Worm (Caenorhabditis elegans) whole organism, young adult: Measurements from ENCODE around the gene F55C12.2.

Source experiments
- B0035.1 ChIP-seq: sonication (generic microtip); optimal IDR thresholded peaks from 2 replicates; lab custom pipeline; 2016; ENCODE audit warnings: missing genetic modification characterization, mild to moderate bottlenecking, missing compliant biosample characterization, missing genotype, missing genetic modification reagents
- B0261.1 ChIP-seq: sonication (generic microtip); optimal IDR thresholded peaks from 2 replicates; lab custom pipeline; 2016; ENCODE audit warnings: mild to moderate bottlenecking, missing genetic modification characterization, moderate library complexity, missing compliant biosample characterization
- B0336.3 ChIP-seq: fragments of 200-800 bp; sonication (Bioruptor generic); IDR thresholded peaks from 2 replicates; pipeline ENCODE4 v1.3.6; 2022; ENCODE audit warnings: missing genetic modification characterization, missing compliant biosample characterization
- D2030.7 ChIP-seq: fragments of 200-800 bp; sonication (Bioruptor generic); IDR thresholded peaks from 2 replicates; pipeline ENCODE4 v1.3.6; 2022; ENCODE audit warnings: missing genetic modification reagents, missing genetic modification characterization, missing compliant biosample characterization
- F10E7.11 ChIP-seq: sonication (generic microtip); optimal IDR thresholded peaks from 2 replicates; lab custom pipeline; 2017; ENCODE audit warnings: mild to moderate bottlenecking, missing genetic modification characterization, moderate library complexity, missing compliant biosample characterization
- F22D6.2 ChIP-seq: sonication (generic microtip); optimal IDR thresholded peaks from 2 replicates; lab custom pipeline; 2016; ENCODE audit warnings: mild to moderate bottlenecking, missing genetic modification characterization, missing compliant biosample characterization
- F23B12.7 ChIP-seq: sonication (generic microtip); optimal IDR thresholded peaks from 2 replicates; lab custom pipeline; 2017; ENCODE audit warnings: missing genetic modification characterization, mild to moderate bottlenecking, missing compliant biosample characterization, antibody characterized with exemption, moderate library complexity; ENCODE audit not compliant: insufficient read depth
- F52B5.7 ChIP-seq: sonication (generic microtip); optimal IDR thresholded peaks from 2 replicates; lab custom pipeline; 2016; ENCODE audit warnings: mild to moderate bottlenecking, missing genetic modification characterization, missing compliant biosample characterization
- K12H6.12 ChIP-seq: fragments of 200-800 bp; sonication (Bioruptor generic); optimal IDR thresholded peaks from 2 replicates; lab custom pipeline; 2018; ENCODE audit warnings: mild to moderate bottlenecking, missing genetic modification characterization, missing compliant biosample characterization
- Y53G8AR.9 ChIP-seq: fragments of 200-800 bp; sonication (Bioruptor generic); conservative IDR thresholded peaks from 2 replicates; pipeline ENCODE4 v1.3.6; 2022; ENCODE audit warnings: missing genetic modification reagents, missing genetic modification characterization, missing compliant biosample characterization
- ama-1 ChIP-seq, 3 experiments: fragments of 150-350 bp in 1 of 3; sonication (generic microtip) in 2 of 3; optimal IDR thresholded peaks; 2 replicates each; lab custom pipeline; 2014 to 2018; ENCODE audit warnings: missing biosample characterization in 2 of 3, missing genetic modification characterization in 2 of 3, missing genetic modification reagents in 2 of 3
- athp-1 ChIP-seq: sonication (generic microtip); optimal IDR thresholded peaks from 2 replicates; lab custom pipeline; 2017; ENCODE audit warnings: mild to moderate bottlenecking, missing genetic modification characterization, missing compliant biosample characterization
- attf-3 ChIP-seq: fragments of 200-800 bp; sonication (Bioruptor generic); conservative IDR thresholded peaks from 2 replicates; pipeline ENCODE4 v1.3.6; 2022; ENCODE audit warnings: missing genetic modification reagents, missing genetic modification characterization, missing compliant biosample characterization
- cebp-1 ChIP-seq, 2 experiments: fragments of 200-800 bp in 1 of 2; sonication (Bioruptor generic) in 1 of 2; sonication (generic microtip) in 1 of 2; IDR thresholded peaks in 1 of 2; optimal IDR thresholded peaks in 1 of 2; 2 replicates each; pipeline versions ENCODE4 v1.3.6 to Lab custom; 2017 to 2022; ENCODE audit warnings: missing compliant biosample characterization in 2 of 2, missing genetic modification characterization in 2 of 2, mild to moderate bottlenecking in 1 of 2, missing genetic modification reagents in 1 of 2, moderate library complexity in 1 of 2
- ceh-100 ChIP-seq: fragments of 200-800 bp; sonication (Bioruptor generic); IDR thresholded peaks from 2 replicates; pipeline ENCODE4 v1.3.6; 2022; ENCODE audit warnings: missing genetic modification reagents, missing genetic modification characterization, missing compliant biosample characterization
- dox-1 ChIP-seq: fragments of 200-800 bp; sonication (Bioruptor generic); IDR thresholded peaks from 2 replicates; pipeline ENCODE4 v1.3.6; 2022; ENCODE audit warnings: missing genetic modification reagents, missing genetic modification characterization, missing compliant biosample characterization
- efl-1 ChIP-seq: fragments of 150-350 bp; optimal IDR thresholded peaks from 2 replicates; lab custom pipeline; 2014; ENCODE audit warnings: missing biosample characterization, missing genetic modification reagents, missing genetic modification characterization
- ets-4 ChIP-seq: fragments of 200-800 bp; sonication (Bioruptor generic); optimal IDR thresholded peaks from 2 replicates; lab custom pipeline; 2018; ENCODE audit warnings: mild to moderate bottlenecking, missing genetic modification characterization, missing compliant biosample characterization
- gei-17 ChIP-seq: fragments of 200-800 bp; sonication (Bioruptor generic); optimal IDR thresholded peaks from 2 replicates; lab custom pipeline; 2018; ENCODE audit warnings: mild to moderate bottlenecking, missing genetic modification characterization, missing compliant biosample characterization
- him-1 ChIP-seq: sonication (generic microtip); optimal IDR thresholded peaks from 2 replicates; lab custom pipeline; 2016; ENCODE audit warnings: missing genotype, missing genetic modification reagents, missing genetic modification characterization, missing compliant biosample characterization
- hsf-1 ChIP-seq: fragments of 200-800 bp; sonication (Bioruptor generic); IDR thresholded peaks from 2 replicates; pipeline ENCODE4 v1.3.6; 2022; ENCODE audit warnings: missing genetic modification reagents, missing genetic modification characterization, missing compliant biosample characterization
- lag-1 ChIP-seq: fragments of 200-800 bp; sonication (Bioruptor generic); IDR thresholded peaks from 2 replicates; pipeline ENCODE4 v1.3.6; 2022; ENCODE audit warnings: missing genetic modification reagents, missing genetic modification characterization, missing compliant biosample characterization
- lin-35 ChIP-seq, 3 experiments: fragments of 150-350 bp in 2 of 3; sonication (generic microtip) in 1 of 3; optimal IDR thresholded peaks; 2 replicates each; lab custom pipeline; 2014 to 2018; ENCODE audit warnings: missing biosample characterization in 3 of 3, missing genetic modification characterization in 3 of 3, missing genetic modification reagents in 3 of 3
- lsl-1 ChIP-seq: fragments of 200-800 bp; sonication (Bioruptor generic); optimal IDR thresholded peaks from 2 replicates; lab custom pipeline; 2018; ENCODE audit warnings: mild to moderate bottlenecking, missing genetic modification characterization, moderate library complexity, missing compliant biosample characterization
- madf-3 ChIP-seq: fragments of 200-800 bp; sonication (Bioruptor generic); IDR thresholded peaks from 2 replicates; pipeline ENCODE4 v1.3.6; 2022; ENCODE audit warnings: missing genetic modification reagents, missing genetic modification characterization, missing compliant biosample characterization
- madf-6 ChIP-seq: fragments of 200-800 bp; sonication (Bioruptor generic); IDR thresholded peaks from 2 replicates; pipeline ENCODE4 v1.3.6; 2022; ENCODE audit warnings: missing genetic modification reagents, missing genetic modification characterization, missing compliant biosample characterization
- mxl-1 ChIP-seq: sonication (generic microtip); optimal IDR thresholded peaks from 2 replicates; lab custom pipeline; 2016; ENCODE audit warnings: missing genetic modification characterization, missing compliant biosample characterization
- nfya-2 ChIP-seq: fragments of 200-800 bp; sonication (Bioruptor generic); IDR thresholded peaks from 2 replicates; pipeline ENCODE4 v1.3.6; 2022; ENCODE audit warnings: missing genetic modification reagents, missing genetic modification characterization, missing compliant biosample characterization
- nfyb-1 ChIP-seq: fragments of 200-800 bp; sonication (Bioruptor generic); IDR thresholded peaks from 2 replicates; pipeline ENCODE4 v1.3.6; 2022; ENCODE audit warnings: missing genetic modification reagents, missing genetic modification characterization, missing compliant biosample characterization
- nhr-120 ChIP-seq: fragments of 200-800 bp; sonication (Bioruptor generic); IDR thresholded peaks from 2 replicates; pipeline ENCODE4 v1.3.6; 2022; ENCODE audit warnings: missing genetic modification characterization, missing compliant biosample characterization
- nhr-80 ChIP-seq: sonication (generic microtip); optimal IDR thresholded peaks from 2 replicates; lab custom pipeline; 2016; ENCODE audit warnings: missing genetic modification characterization, missing compliant biosample characterization
- nhr-90 ChIP-seq: sonication (generic microtip); optimal IDR thresholded peaks from 2 replicates; lab custom pipeline; 2016; ENCODE audit warnings: missing genotype, mild to moderate bottlenecking, missing genetic modification characterization, missing compliant biosample characterization
- repo-1 ChIP-seq: sonication (generic microtip); optimal IDR thresholded peaks from 2 replicates; lab custom pipeline; 2017; ENCODE audit warnings: mild to moderate bottlenecking, missing genetic modification characterization, missing compliant biosample characterization
- snpc-3.4 ChIP-seq: sonication (generic microtip); optimal IDR thresholded peaks from 2 replicates; lab custom pipeline; 2017; ENCODE audit warnings: missing genetic modification characterization, mild to moderate bottlenecking, missing compliant biosample characterization, antibody characterized with exemption, moderate library complexity, missing genotype, missing genetic modification reagents
- snpc-4 ChIP-seq, 5 experiments: fragments of 150-350 bp in 1 of 5; sonication (generic microtip) in 4 of 5; optimal IDR thresholded peaks; 2 replicates each; lab custom pipeline; 2014 to 2018; ENCODE audit warnings: missing genetic modification characterization in 5 of 5, missing biosample characterization in 3 of 5, antibody characterized with exemption in 2 of 5, mild to moderate bottlenecking in 2 of 5, missing compliant biosample characterization in 2 of 5, missing genotype in 2 of 5, moderate library complexity in 2 of 5, missing genetic modification reagents in 1 of 5
- tbp1 ChIP-seq: fragments of 200-800 bp; sonication (Bioruptor generic); optimal IDR thresholded peaks from 2 replicates; lab custom pipeline; 2018; ENCODE audit warnings: mild to moderate bottlenecking, missing genetic modification characterization, missing compliant biosample characterization
- unc-130 ChIP-seq: sonication (generic microtip); optimal IDR thresholded peaks from 2 replicates; lab custom pipeline; 2016; ENCODE audit warnings: missing genetic modification reagents, missing genetic modification characterization, missing compliant biosample characterization
- xnd-1 ChIP-seq: sonication (generic microtip); optimal IDR thresholded peaks from 2 replicates; lab custom pipeline; 2016; ENCODE audit warnings: missing genotype, missing genetic modification reagents, missing genetic modification characterization, missing compliant biosample characterization
- zfh-2 ChIP-seq: fragments of 200-800 bp; sonication (Bioruptor generic); conservative IDR thresholded peaks from 2 replicates; pipeline ENCODE4 v1.3.6; 2022; ENCODE audit warnings: missing genetic modification reagents, missing genetic modification characterization, missing compliant biosample characterization

Gene F55C12.2

DNA sequence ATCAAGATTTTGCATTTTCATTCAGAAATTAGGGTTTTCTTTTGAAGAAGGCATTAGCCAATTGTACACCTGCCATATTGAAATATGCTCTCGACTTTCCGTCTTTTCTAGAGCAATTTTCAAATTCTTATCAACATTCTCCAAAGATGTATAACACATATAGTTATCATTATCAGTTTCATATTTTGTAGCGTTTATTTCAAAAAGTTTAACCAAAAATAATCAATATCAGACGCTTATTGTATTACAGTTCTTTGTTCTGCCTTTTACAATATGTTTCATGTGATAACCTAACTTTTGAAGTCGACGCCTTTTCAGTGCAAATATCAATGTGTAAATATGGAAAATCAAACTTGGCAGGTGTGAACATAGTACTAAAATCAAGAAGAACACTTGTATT, 37.3 kb downstream of the F55C12.2 start:
- TF ChIP-seq nhr-80 (tag; lab: Kevin White, UChicago) (peak; percentile 50), him-1 (no peak), lin-35 (GFP tag; optimal IDR thresholded peaks at IDR 0.05; lab: Kevin White, UChicago) (no peak), attf-3 (GFP tag; lab: Robert Waterston, UW) (no peak), athp-1 (tag; lab: Kevin White, UChicago) (no peak), tbp1 (no peak), F10E7.11 (tag; lab: Kevin White, UChicago) (no peak)

DNA sequence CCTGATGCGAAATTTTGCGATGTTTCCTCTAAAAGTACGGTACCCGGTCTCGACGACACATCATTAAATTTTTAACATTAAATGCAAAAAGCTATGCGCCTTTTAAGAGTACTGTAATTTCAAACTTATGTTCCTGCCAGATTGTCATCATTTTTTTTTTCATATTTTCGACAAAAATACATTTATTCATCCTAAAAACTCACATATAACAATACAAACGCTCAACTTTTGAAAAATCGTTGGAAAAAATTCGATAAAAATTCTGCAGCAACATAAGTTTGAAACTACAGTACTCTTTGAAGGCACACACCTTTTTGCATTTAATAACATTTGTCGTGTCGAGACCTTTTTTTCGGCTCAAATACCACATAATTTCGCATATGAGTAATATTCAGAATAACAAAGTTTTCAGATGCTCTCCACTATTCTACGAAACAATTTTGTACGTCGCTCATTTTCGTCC, 40.4 kb downstream of the F55C12.2 start, which contains the start of gene frh-1:
frh-1 (plus strand) TSS at position 413 of the 463 bp plus-strand sequence.
- TF ChIP-seq lag-1 (GFP tag; lab: Robert Waterston, UW), result no peak
- no peak for TF ChIP-seq K12H6.12 (tag; lab: Kevin White, UChicago)
- 0 out of 2 replicates have a peak, but pooled peaks have one; percentile 57 for TF ChIP-seq Y53G8AR.9 (GFP tag; lab: Robert Waterston, UW)
- no peak for TF ChIP-seq xnd-1
- TF ChIP-seq dox-1 (GFP tag; lab: Robert Waterston, UW), result no peak
- TF ChIP-seq B0035.1 (tag; lab: Kevin White, UChicago), result no peak
- no peak for TF ChIP-seq nhr-90 (tag; lab: Kevin White, UChicago)
- peak; percentile 41 for TF ChIP-seq repo-1 (tag; lab: Kevin White, UChicago)
- TF ChIP-seq attf-3 (GFP tag; lab: Robert Waterston, UW), result no peak
- TF ChIP-seq lin-35 (GFP tag; optimal IDR thresholded peaks at IDR 0.05; lab: Kevin White, UChicago), result no peak
- TF ChIP-seq ets-4 (GFP tag; lab: Kevin White, UChicago), result no peak
- TF ChIP-seq madf-6 (GFP tag; lab: Robert Waterston, UW), result 0 out of 2 replicates have a peak, but pooled peaks have one; percentile 22
- no peak for TF ChIP-seq F52B5.7
- no peak for TF ChIP-seq D2030.7 (GFP tag; lab: Robert Waterston, UW)
- TF ChIP-seq zfh-2 (GFP tag; lab: Robert Waterston, UW), result no peak
- peak; percentile 2 for TF ChIP-seq lsl-1 (GFP tag; lab: Kevin White, UChicago)
- no peak for TF ChIP-seq nfyb-1 (GFP tag; lab: Robert Waterston, UW)
- TF ChIP-seq B0336.3 (GFP tag; lab: Robert Waterston, UW), result no peak
- no peak for TF ChIP-seq nhr-120 (GFP tag; lab: Robert Waterston, UW)
- TF ChIP-seq madf-3 (GFP tag; lab: Robert Waterston, UW), result no peak
- no peak for TF ChIP-seq unc-130
- no peak for TF ChIP-seq F10E7.11 (tag; lab: Kevin White, UChicago)
- no peak for TF ChIP-seq snpc-3.4 (tag; lab: Kevin White, UChicago)
- TF ChIP-seq mxl-1 (tag; lab: Kevin White, UChicago), result no peak
- TF ChIP-seq B0261.1 (tag; lab: Kevin White, UChicago), result no peak
- TF ChIP-seq gei-17 (GFP tag; lab: Kevin White, UChicago), result no peak
- no peak for TF ChIP-seq efl-1 (GFP tag; lab: Kevin White, UChicago)
- TF ChIP-seq hsf-1 (GFP tag; lab: Robert Waterston, UW), result no peak

DNA sequence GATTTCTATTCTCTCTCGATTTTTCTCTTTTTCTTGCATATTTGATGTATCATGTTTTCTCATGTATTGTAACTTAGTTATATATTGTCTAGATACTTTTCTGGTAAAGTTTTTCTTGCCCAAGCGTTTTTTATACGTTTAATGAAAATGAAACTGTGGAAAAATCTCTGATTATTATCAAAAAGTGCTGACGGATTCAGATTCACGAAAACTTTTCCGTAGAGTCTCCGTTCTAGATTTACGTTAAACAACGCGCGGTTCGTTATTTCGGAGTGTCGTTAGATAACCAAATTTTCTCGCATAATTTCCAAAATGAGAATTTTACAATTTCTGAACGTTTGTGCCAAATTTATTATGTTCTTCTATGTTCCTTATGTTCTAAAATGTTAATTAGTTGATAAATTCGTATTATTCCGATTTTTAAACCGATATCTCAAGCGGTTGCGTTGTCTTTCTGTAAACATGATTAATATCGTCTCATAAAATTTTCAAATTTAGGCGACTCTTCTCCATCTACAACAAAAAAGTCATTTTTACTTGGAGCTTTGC, 41.6 kb downstream of the F55C12.2 start, which contains the start of gene ptp-2:
ptp-2 (plus strand) TSS at position 499 of the 549 bp plus-strand sequence.
- TF ChIP-seq attf-3 (GFP tag; lab: Robert Waterston, UW), result peak; percentile 95
- no peak for TF ChIP-seq ama-1 (optimal IDR thresholded peaks at IDR 0.05; lab: Kevin White, UChicago)
- peak in 1 of 2 experiments; percentile 19 for TF ChIP-seq ama-1 (GFP tag; optimal IDR thresholded peaks at IDR 0.05; lab: Kevin White, UChicago)
- TF ChIP-seq nfya-2 (GFP tag; lab: Robert Waterston, UW), result no peak
- peak; percentile 75 for TF ChIP-seq ceh-100 (GFP tag; lab: Robert Waterston, UW)
- TF ChIP-seq F23B12.7 (tag; lab: Kevin White, UChicago), result peak; percentile 42
- no peak for TF ChIP-seq cebp-1 (GFP tag; IDR thresholded peaks at IDR 0.05; lab: Robert Waterston, UW)
- TF ChIP-seq cebp-1 (tag; optimal IDR thresholded peaks at IDR 0.05; lab: Kevin White, UChicago), result peak; percentile 17
- TF ChIP-seq F22D6.2 (tag; lab: Kevin White, UChicago), result no peak
- TF ChIP-seq snpc-4 (GFP tag; optimal IDR thresholded peaks at IDR 0.05; lab: Kevin White, UChicago), result no peak
- TF ChIP-seq snpc-4 (tag; optimal IDR thresholded peaks at IDR 0.05; lab: Kevin White, UChicago), result peak in 1 of 4 experiments; percentile 0
